Worm (Caenorhabditis elegans) whole organism, L3 larva: ENCODE data around the gene fbxb-58.

Experiments
- ZK546.5 ChIP-seq: sonication (generic microtip); optimal IDR thresholded peaks from 2 replicates; lab custom pipeline; 2017; ENCODE audit warnings: missing biosample characterization, missing genetic modification characterization
- ama-1 ChIP-seq: fragments of 150-350 bp; optimal IDR thresholded peaks from 2 replicates; lab custom pipeline; 2018
- ceh-16 ChIP-seq: sonication (generic microtip); optimal IDR thresholded peaks from 2 replicates; lab custom pipeline; 2017; ENCODE audit warnings: missing biosample characterization, missing genetic modification characterization
- ceh-9 ChIP-seq: sonication (generic microtip); optimal IDR thresholded peaks from 2 replicates; lab custom pipeline; 2018; ENCODE audit warnings: missing biosample characterization, missing genetic modification characterization
- egl-27 ChIP-seq: sonication (generic microtip); optimal IDR thresholded peaks from 4 replicates; lab custom pipeline; 2017; ENCODE audit warnings: missing biosample characterization, missing genetic modification reagents, missing genetic modification characterization
- elt-3 ChIP-seq, 3 experiments: fragments of 150-350 bp in 1 of 3; sonication (generic microtip) in 2 of 3; optimal IDR thresholded peaks; 2 replicates in 2 of 3; 4 replicates in 1 of 3; lab custom pipeline; 2014 to 2017; ENCODE audit warnings: missing biosample characterization in 3 of 3, missing genetic modification characterization in 3 of 3
- fos-1 ChIP-seq: fragments of 150-350 bp; optimal IDR thresholded peaks from 2 replicates; lab custom pipeline; 2014; ENCODE audit warnings: missing biosample characterization, missing genetic modification characterization
- lin-39 ChIP-seq: fragments of 150-350 bp; optimal IDR thresholded peaks from 2 replicates; lab custom pipeline; 2018; ENCODE audit warnings: missing biosample characterization, missing genetic modification reagents, missing genetic modification characterization
- nhr-11 ChIP-seq: fragments of 150-350 bp; optimal IDR thresholded peaks from 2 replicates; lab custom pipeline; 2014; ENCODE audit warnings: missing biosample characterization, missing genetic modification characterization
- nhr-12 ChIP-seq: fragments of 150-350 bp; optimal IDR thresholded peaks from 2 replicates; lab custom pipeline; 2014; ENCODE audit warnings: missing biosample characterization, missing genetic modification characterization
- nhr-77 ChIP-seq: fragments of 150-350 bp; optimal IDR thresholded peaks from 2 replicates; lab custom pipeline; 2014; ENCODE audit warnings: missing biosample characterization, missing genetic modification characterization
- pha-4 ChIP-seq: fragments of 150-350 bp; optimal IDR thresholded peaks from 2 replicates; lab custom pipeline; 2014; ENCODE audit warnings: missing biosample characterization, missing genetic modification reagents, missing genetic modification characterization
- pqm-1 ChIP-seq: fragments of 150-350 bp; optimal IDR thresholded peaks from 2 replicates; lab custom pipeline; 2017; ENCODE audit warnings: missing biosample characterization, missing genetic modification characterization, inconsistent platforms
- unc-39 ChIP-seq: sonication (generic microtip); optimal IDR thresholded peaks from 4 replicates; lab custom pipeline; 2017; ENCODE audit warnings: missing biosample characterization, missing genetic modification characterization

DNA sequence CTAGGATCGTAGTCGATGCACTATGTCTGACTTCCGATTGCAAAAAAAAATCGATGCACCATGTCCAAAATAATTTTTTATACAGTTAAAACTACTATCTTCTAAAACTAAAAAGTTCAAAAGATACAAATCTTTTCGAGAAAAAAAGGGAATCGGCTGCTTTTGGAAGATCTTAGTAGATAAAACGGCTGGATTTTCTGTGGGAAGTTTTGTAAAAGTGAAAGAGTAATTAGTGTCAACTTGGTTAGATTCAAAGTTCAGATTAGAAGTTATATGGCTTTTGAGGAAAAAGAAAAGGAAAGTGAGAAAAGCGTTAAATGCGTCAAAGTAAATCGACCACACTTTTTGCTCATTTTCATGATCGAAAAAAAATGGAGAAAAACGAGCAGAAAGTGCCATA, 40.9 kb upstream of the fbxb-58 start:
- TF ChIP-seq egl-27, result no peak
- no peak for TF ChIP-seq ceh-16 (tag; lab: Kevin White, UChicago)
- no peak for TF ChIP-seq elt-3 (tag; optimal IDR thresholded peaks at IDR 0.05; lab: Kevin White, UChicago)
- no peak for TF ChIP-seq unc-39
- no peak for TF ChIP-seq nhr-12
- TF ChIP-seq pqm-1 (tag; lab: Kevin White, UChicago), result no peak
- no peak for TF ChIP-seq nhr-11 (tag; lab: Kevin White, UChicago)
- no peak for TF ChIP-seq ceh-9 (tag; lab: Kevin White, UChicago)
- no peak for TF ChIP-seq pha-4
- no peak for TF ChIP-seq nhr-77 (tag; lab: Kevin White, UChicago)
- no peak for TF ChIP-seq lin-39 (tag; lab: Kevin White, UChicago)
- TF ChIP-seq fos-1 (tag; lab: Kevin White, UChicago), result no peak
- TF ChIP-seq ama-1 (lab: Kevin White, UChicago), result no peak
- TF ChIP-seq ZK546.5 (tag; lab: Kevin White, UChicago), result no peak
